Fruit fly (Drosophila melanogaster): ENCODE results near the gene btn.

The btn gene

DNA sequence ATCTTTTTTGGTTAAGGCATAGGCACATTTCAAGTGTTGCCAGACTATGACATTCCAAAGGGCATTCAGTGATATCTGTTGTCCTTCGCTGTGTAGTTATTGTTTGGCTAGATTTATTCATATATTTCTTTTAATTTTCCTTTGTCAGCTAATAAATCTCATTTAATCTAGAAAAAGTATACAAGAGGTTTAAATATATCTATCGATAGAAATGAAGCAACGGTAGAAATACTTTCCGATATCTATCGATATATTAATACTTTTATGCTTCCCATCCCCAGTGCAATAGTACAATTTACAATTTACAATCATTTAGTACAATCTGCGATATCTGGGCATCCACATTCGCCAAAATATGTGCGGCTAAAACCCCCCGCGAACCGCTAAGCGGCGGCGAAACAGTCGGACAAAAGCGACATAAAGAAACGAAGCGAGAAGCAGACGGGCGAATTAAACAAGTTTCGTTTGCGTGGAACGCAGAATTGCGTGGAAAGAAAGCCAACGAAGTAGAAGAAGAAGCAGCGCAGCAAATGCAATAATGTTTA lies 1.1 kb upstream of the btn start, which contains the start of gene Efa6:
Efa6 (plus strand) TSS at position 337 of the 545 bp plus-strand sequence.
- TF ChIP-seq CG11617 (GFP tag; optimal IDR thresholded peaks at IDR 0.05): peak; percentile 56
- peak; percentile 66 for TF ChIP-seq bab1 (GFP tag; optimal IDR thresholded peaks at IDR 0.05)
- peak; percentile 65 for TF ChIP-seq Mnt (GFP tag; optimal IDR thresholded peaks at IDR 0.05)
- peak; percentile 65 for TF ChIP-seq CG7101 (tag; optimal IDR thresholded peaks at IDR 0.05)
- TF ChIP-seq Clk (GFP tag; optimal IDR thresholded peaks at IDR 0.05): peak; percentile 60
- TF ChIP-seq cic (GFP tag; optimal IDR thresholded peaks at IDR 0.05): peak; percentile 85
- TF ChIP-seq kay (GFP tag; ENCODE audit: borderline replicate concordance): no peak
- TF ChIP-seq ovo (GFP tag; optimal IDR thresholded peaks at IDR 0.05): peak; percentile 73
- TF ChIP-seq cnc (optimal IDR thresholded peaks at IDR 0.05): no peak
- TF ChIP-seq tj (GFP tag; optimal IDR thresholded peaks at IDR 0.05): peak; percentile 64
- TF ChIP-seq Hr96 (GFP tag; optimal IDR thresholded peaks at IDR 0.05): no peak
- peak; percentile 56 for TF ChIP-seq CG14711 (tag; optimal IDR thresholded peaks at IDR 0.05)
- TF ChIP-seq CG1620 (GFP tag; optimal IDR thresholded peaks at IDR 0.05): peak; percentile 62
- TF ChIP-seq CG33017 (tag; optimal IDR thresholded peaks at IDR 0.05): peak; percentile 10
- peak; percentile 62 for TF ChIP-seq CG7045 (GFP tag; optimal IDR thresholded peaks at IDR 0.05)
- peak; percentile 44 for TF ChIP-seq pad (GFP tag; optimal IDR thresholded peaks at IDR 0.05)
- no peak for TF ChIP-seq CG5204 (GFP tag; optimal IDR thresholded peaks at IDR 0.05)
- TF ChIP-seq toe (GFP tag; optimal IDR thresholded peaks at IDR 0.05): peak; percentile 90
- peak; percentile 56 for TF ChIP-seq CG12768 (GFP tag; optimal IDR thresholded peaks at IDR 0.05)
- peak; percentile 64 for TF ChIP-seq Crg-1 (GFP tag; optimal IDR thresholded peaks at IDR 0.05)

dm6 chr3R:22584582-22584981 lies 1.8 kb downstream of the btn start, which contains the start of the genes CG33107 and CG6937:
Gene CG33107, minus strand, starts transcription at chr3R:22584718.
Gene CG6937, plus strand, starts transcription at chr3R:22584773.
- peak; percentile 97 for TF ChIP-seq Mnt (GFP tag; optimal IDR thresholded peaks at IDR 0.05)
- no peak for TF ChIP-seq CG1620 (GFP tag; optimal IDR thresholded peaks at IDR 0.05)
- TF ChIP-seq bab1 (GFP tag; optimal IDR thresholded peaks at IDR 0.05): no peak

DNA sequence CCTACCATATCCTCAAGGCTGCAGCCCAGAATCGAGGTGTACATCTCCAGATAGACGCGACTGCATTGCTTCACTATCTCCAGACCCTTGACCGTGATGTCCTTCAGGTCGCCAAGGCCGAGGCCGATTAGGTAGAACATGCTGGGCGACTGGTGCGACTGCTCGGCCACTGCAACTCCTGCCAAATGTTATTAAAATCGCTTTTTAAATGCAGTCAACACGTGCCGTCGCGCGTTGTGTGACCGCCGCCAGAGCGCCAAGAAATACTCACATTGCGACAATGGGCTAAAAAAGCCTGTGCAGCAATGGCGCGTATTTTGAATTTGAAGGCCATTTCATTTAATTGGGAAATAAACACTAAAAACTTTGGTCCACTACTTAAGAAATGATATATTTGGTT lies 3.4 kb downstream of the btn start, which contains the start of gene Dph5:
Dph5 (minus strand) TSS at position 245 of the 400 bp plus-strand sequence.
- no peak for TF ChIP-seq CG33017 (tag; optimal IDR thresholded peaks at IDR 0.05)
- peak; percentile 91 for TF ChIP-seq Mnt (GFP tag; optimal IDR thresholded peaks at IDR 0.05)
- TF ChIP-seq toe (GFP tag; optimal IDR thresholded peaks at IDR 0.05): no peak
- peak; percentile 7 for TF ChIP-seq bab1 (GFP tag; optimal IDR thresholded peaks at IDR 0.05)

DNA sequence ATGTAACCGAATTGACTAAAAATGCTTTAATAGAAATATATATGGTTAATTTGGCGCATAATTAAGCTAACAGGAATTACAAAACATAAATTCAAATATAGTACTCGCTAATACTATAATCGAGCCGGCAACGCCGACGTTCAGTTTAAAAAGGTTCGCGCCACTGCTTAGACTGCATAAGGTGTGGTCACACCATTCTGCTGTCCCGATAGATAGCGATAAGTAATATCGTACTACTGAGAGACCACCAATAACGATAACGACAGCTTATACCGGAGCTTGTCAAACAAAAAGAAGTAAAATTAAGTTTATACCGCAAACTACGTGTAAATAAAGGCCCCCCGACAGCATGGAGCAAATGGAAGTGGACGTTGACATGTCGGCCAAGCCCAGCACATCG lies 5.9 kb downstream of the btn start, which contains the start of gene CSN6:
CSN6 (plus strand) TSS at position 228 of the 400 bp plus-strand sequence.
- TF ChIP-seq ovo (GFP tag; optimal IDR thresholded peaks at IDR 0.05): no peak
- TF ChIP-seq CG14711 (tag; optimal IDR thresholded peaks at IDR 0.05): no peak
- no peak for TF ChIP-seq CG11617 (GFP tag; optimal IDR thresholded peaks at IDR 0.05)
- TF ChIP-seq pad (GFP tag; optimal IDR thresholded peaks at IDR 0.05): no peak
- TF ChIP-seq CG1620 (GFP tag; optimal IDR thresholded peaks at IDR 0.05): no peak
- no peak for TF ChIP-seq cnc (optimal IDR thresholded peaks at IDR 0.05)
- TF ChIP-seq CG12768 (GFP tag; optimal IDR thresholded peaks at IDR 0.05): no peak
- TF ChIP-seq bab1 (GFP tag; optimal IDR thresholded peaks at IDR 0.05): peak; percentile 72
- peak; percentile 57 for TF ChIP-seq Mnt (GFP tag; optimal IDR thresholded peaks at IDR 0.05)

DNA sequence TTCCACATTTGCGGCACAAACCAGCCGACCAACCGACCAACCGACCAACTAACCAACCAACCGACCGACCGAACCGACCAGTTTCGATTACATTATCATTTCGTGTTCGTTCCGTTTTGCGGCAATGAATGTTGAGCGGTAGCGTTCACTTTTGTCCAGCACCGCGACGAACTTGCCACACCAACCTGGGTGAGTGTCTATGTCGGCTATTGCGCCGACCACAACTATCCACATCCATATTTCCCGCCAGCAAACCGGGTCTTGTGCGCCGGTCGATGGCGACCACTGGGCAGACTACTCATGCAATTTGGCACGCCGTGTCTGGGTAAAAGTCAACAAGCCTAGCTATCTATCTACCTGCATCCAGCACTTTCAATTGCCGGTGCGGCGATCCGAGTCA lies 9.4 kb downstream of the btn start:
- no peak for TF ChIP-seq CG11617 (GFP tag; optimal IDR thresholded peaks at IDR 0.05)
- TF ChIP-seq CG7045 (GFP tag; optimal IDR thresholded peaks at IDR 0.05): no peak
- no peak for TF ChIP-seq Mnt (GFP tag; optimal IDR thresholded peaks at IDR 0.05)
- TF ChIP-seq CG33017 (tag; optimal IDR thresholded peaks at IDR 0.05): no peak
- TF ChIP-seq bab1 (GFP tag; optimal IDR thresholded peaks at IDR 0.05): no peak
- TF ChIP-seq Crg-1 (GFP tag; optimal IDR thresholded peaks at IDR 0.05): no peak
- no peak for TF ChIP-seq Clk (GFP tag; optimal IDR thresholded peaks at IDR 0.05)
- no peak for TF ChIP-seq pad (GFP tag; optimal IDR thresholded peaks at IDR 0.05)
- TF ChIP-seq kay (GFP tag; ENCODE audit: borderline replicate concordance): no peak
- TF ChIP-seq tj (GFP tag; optimal IDR thresholded peaks at IDR 0.05): no peak
- TF ChIP-seq CG14711 (tag; optimal IDR thresholded peaks at IDR 0.05): no peak
- TF ChIP-seq Hr96 (GFP tag; optimal IDR thresholded peaks at IDR 0.05): no peak
- TF ChIP-seq cic (GFP tag; optimal IDR thresholded peaks at IDR 0.05): no peak
- no peak for TF ChIP-seq CG1620 (GFP tag; optimal IDR thresholded peaks at IDR 0.05)
- TF ChIP-seq ovo (GFP tag; optimal IDR thresholded peaks at IDR 0.05): no peak

- TF ChIP-seq Mnt (GFP tag; optimal IDR thresholded peaks at IDR 0.05) (no peak), cnc (optimal IDR thresholded peaks at IDR 0.05) (no peak), pad (GFP tag; optimal IDR thresholded peaks at IDR 0.05) (no peak), cic (GFP tag; optimal IDR thresholded peaks at IDR 0.05) (no peak), bab1 (GFP tag; optimal IDR thresholded peaks at IDR 0.05) (no peak), CG14711 (tag; optimal IDR thresholded peaks at IDR 0.05) (no peak), Clk (GFP tag; optimal IDR thresholded peaks at IDR 0.05) (no peak), Hr96 (GFP tag; optimal IDR thresholded peaks at IDR 0.05) (no peak), CG12768 (GFP tag; optimal IDR thresholded peaks at IDR 0.05) (no peak), CG7045 (GFP tag; optimal IDR thresholded peaks at IDR 0.05) (no peak), CG1620 (GFP tag; optimal IDR thresholded peaks at IDR 0.05) (no peak), CG11617 (GFP tag; optimal IDR thresholded peaks at IDR 0.05) (no peak)
Measured at dm6 chr3R:22576096-22576697, 10.2 kb downstream of the btn start.
